Fruit fly (Drosophila melanogaster) whole organism, embryonic: ENCODE measurements around the gene CG32631.

ENCODE experiments used
- Awh ChIP-seq: fragments of 200-800 bp; sonication (Bioruptor generic); IDR thresholded peaks from 2 replicates; pipeline ENCODE4, ENCODE4 v1.3.6; 2022; ENCODE audit warnings: missing biosample characterization, missing genetic modification characterization
- B-H2 ChIP-seq: fragments of 200-800 bp; sonication (Bioruptor generic); optimal IDR thresholded peaks from 2 replicates; lab custom pipeline; 2018; ENCODE audit warnings: missing biosample characterization, mild to moderate bottlenecking, missing genetic modification characterization
- Blimp-1 ChIP-seq: fragments of 200-800 bp; sonication (Bioruptor generic); optimal IDR thresholded peaks from 3 replicates; lab custom pipeline; 2018; ENCODE audit warnings: missing biosample characterization, missing genetic modification characterization, mild to moderate bottlenecking, moderate library complexity, missing genetic modification reagents
- CG11247 ChIP-seq: fragments of 200-800 bp; sonication (Bioruptor generic); IDR thresholded peaks from 2 replicates; pipeline ENCODE4 v1.3.6; 2022; ENCODE audit warnings: missing biosample characterization, missing genetic modification characterization
- CG12071 ChIP-seq: fragments of 200-800 bp; sonication (Bioruptor generic); optimal IDR thresholded peaks from 3 replicates; lab custom pipeline; 2018; ENCODE audit warnings: missing biosample characterization, mild to moderate bottlenecking, missing genetic modification characterization
- CG13296 ChIP-seq: fragments of 200-800 bp; sonication (Bioruptor generic); optimal IDR thresholded peaks from 3 replicates; lab custom pipeline; 2018; ENCODE audit warnings: missing biosample characterization, mild to moderate bottlenecking, missing genetic modification characterization
- CG14441 ChIP-seq: fragments of 200-800 bp; sonication (Bioruptor generic); IDR thresholded peaks from 2 replicates; pipeline ENCODE4 v1.3.6; 2022; ENCODE audit warnings: missing biosample characterization, missing genetic modification characterization
- CG14710 ChIP-seq: fragments of 200-800 bp; sonication (Bioruptor generic); optimal IDR thresholded peaks from 3 replicates; lab custom pipeline; 2019; ENCODE audit warnings: missing biosample characterization, mild to moderate bottlenecking, missing genetic modification characterization, moderate library complexity
- CG15514 ChIP-seq: fragments of 200-800 bp; sonication (Bioruptor generic); optimal IDR thresholded peaks from 3 replicates; lab custom pipeline; 2017; ENCODE audit warnings: missing biosample characterization, missing genetic modification characterization, mild to moderate bottlenecking, moderate library complexity, missing genetic modification reagents
- CG15601 ChIP-seq: fragments of 200-800 bp; sonication (Bioruptor generic); optimal IDR thresholded peaks from 3 replicates; lab custom pipeline; 2019; ENCODE audit warnings: missing biosample characterization, mild to moderate bottlenecking, missing genetic modification characterization, moderate library complexity
- CG1647 ChIP-seq: fragments of 200-800 bp; sonication (Bioruptor generic); optimal IDR thresholded peaks from 3 replicates; lab custom pipeline; 2016; ENCODE audit warnings: missing biosample characterization, missing genetic modification characterization
- CG18011 ChIP-seq: fragments of 200-800 bp; sonication (Bioruptor generic); optimal IDR thresholded peaks from 2 replicates; lab custom pipeline; 2017; ENCODE audit warnings: missing biosample characterization, missing genetic modification characterization, mild to moderate bottlenecking, moderate library complexity, missing genotype
- CG1832 ChIP-seq: fragments of 200-800 bp; sonication (Bioruptor generic); optimal IDR thresholded peaks from 2 replicates; lab custom pipeline; 2017; ENCODE audit warnings: missing biosample characterization, mild to moderate bottlenecking, missing genetic modification characterization, inconsistent platforms
- CG4328 ChIP-seq: fragments of 200-800 bp; sonication (Bioruptor generic); optimal IDR thresholded peaks from 3 replicates; lab custom pipeline; 2017; ENCODE audit warnings: missing biosample characterization, missing genetic modification reagents, missing genetic modification characterization
- CG4404 ChIP-seq: fragments of 200-800 bp; sonication (Bioruptor generic); IDR thresholded peaks from 2 replicates; pipeline ENCODE4 v1.3.6; 2022; ENCODE audit warnings: missing biosample characterization, missing genetic modification characterization
- CG6683 ChIP-seq: fragments of 200-800 bp; sonication (Bioruptor generic); optimal IDR thresholded peaks from 2 replicates; lab custom pipeline; 2017; ENCODE audit warnings: missing biosample characterization, mild to moderate bottlenecking, missing genetic modification characterization, missing genetic modification reagents
- CG6689 ChIP-seq: fragments of 200-800 bp; sonication (Bioruptor generic); IDR thresholded peaks from 2 replicates; pipeline ENCODE4 v1.3.6; 2022; ENCODE audit warnings: missing biosample characterization, missing genetic modification characterization
- CG7745 ChIP-seq: fragments of 200-800 bp; sonication (Bioruptor generic); optimal IDR thresholded peaks from 2 replicates; lab custom pipeline; 2018; ENCODE audit warnings: missing biosample characterization, mild to moderate bottlenecking, missing genetic modification characterization, moderate library complexity
- CG8089 ChIP-seq: fragments of 200-800 bp; sonication (Bioruptor generic); optimal IDR thresholded peaks from 3 replicates; lab custom pipeline; 2016; ENCODE audit warnings: missing biosample characterization, missing genetic modification characterization
- CG9215 ChIP-seq: fragments of 200-800 bp; sonication (Bioruptor generic); IDR thresholded peaks from 2 replicates; pipeline ENCODE4 v1.3.6; 2022; ENCODE audit warnings: missing biosample characterization, missing genetic modification characterization
- CG9437 ChIP-seq: fragments of 200-800 bp; sonication (Bioruptor generic); optimal IDR thresholded peaks from 2 replicates; lab custom pipeline; 2018; ENCODE audit warnings: missing biosample characterization, mild to moderate bottlenecking, missing genetic modification characterization
- CG9876 ChIP-seq: fragments of 200-800 bp; sonication (Bioruptor generic); optimal IDR thresholded peaks from 2 replicates; lab custom pipeline; 2016; ENCODE audit warnings: missing biosample characterization, missing genetic modification characterization
- D19A ChIP-seq: fragments of 200-800 bp; optimal IDR thresholded peaks from 3 replicates; lab custom pipeline; 2019; ENCODE audit warnings: missing biosample characterization, mild to moderate bottlenecking, missing genetic modification characterization, moderate library complexity
- Dip2 ChIP-seq: fragments of 200-800 bp; sonication (Bioruptor generic); IDR thresholded peaks from 2 replicates; pipeline ENCODE4 v1.3.6; 2022; ENCODE audit warnings: missing biosample characterization, missing genetic modification characterization
- Fer3 ChIP-seq: fragments of 200-800 bp; sonication (Bioruptor generic); optimal IDR thresholded peaks from 2 replicates; lab custom pipeline; 2018; ENCODE audit warnings: missing biosample characterization, mild to moderate bottlenecking, missing genetic modification characterization, moderate library complexity
- Gsc ChIP-seq: fragments of 200-800 bp; sonication (Bioruptor generic); IDR thresholded peaks from 2 replicates; pipeline ENCODE4 v1.3.6; 2022; ENCODE audit warnings: missing biosample characterization, missing genetic modification characterization
- Gug ChIP-seq: fragments of 200-800 bp; sonication (Bioruptor generic); IDR thresholded peaks from 4 replicates; pipeline ENCODE4 v1.3.6; 2022; ENCODE audit warnings: missing biosample characterization, missing genetic modification characterization
- HLHmδ ChIP-seq: fragments of 200-800 bp; sonication (Bioruptor generic); optimal IDR thresholded peaks from 2 replicates; lab custom pipeline; 2018; ENCODE audit warnings: missing biosample characterization, mild to moderate bottlenecking, missing genetic modification characterization, moderate library complexity
- Lhr ChIP-seq: fragments of 200-800 bp; sonication (Bioruptor generic); optimal IDR thresholded peaks from 3 replicates; lab custom pipeline; 2017; ENCODE audit warnings: mild to moderate bottlenecking, missing biosample characterization, missing genetic modification reagents, missing genetic modification characterization
- PHDP ChIP-seq: fragments of 200-800 bp; sonication (Bioruptor generic); optimal IDR thresholded peaks from 3 replicates; lab custom pipeline; 2018; ENCODE audit warnings: missing biosample characterization, mild to moderate bottlenecking, missing genetic modification characterization, moderate library complexity
- Six4 ChIP-seq: fragments of 200-800 bp; sonication (Bioruptor generic); optimal IDR thresholded peaks from 2 replicates; lab custom pipeline; 2016; ENCODE audit warnings: missing biosample characterization, missing genetic modification characterization
- Sox100B ChIP-seq: fragments of 200-800 bp; sonication (Bioruptor generic); optimal IDR thresholded peaks from 3 replicates; lab custom pipeline; 2018; ENCODE audit warnings: missing biosample characterization, mild to moderate bottlenecking, missing genetic modification characterization
- Sox102F ChIP-seq: fragments of 200-800 bp; sonication (Bioruptor generic); optimal IDR thresholded peaks from 2 replicates; lab custom pipeline; 2018; ENCODE audit warnings: missing biosample characterization, mild to moderate bottlenecking, missing genetic modification characterization, moderate library complexity
- ash1 ChIP-seq: fragments of 200-800 bp; sonication (Bioruptor generic); optimal IDR thresholded peaks from 2 replicates; lab custom pipeline; 2018; ENCODE audit warnings: missing biosample characterization, mild to moderate bottlenecking, missing genetic modification characterization
- bab2 ChIP-seq: fragments of 200-800 bp; sonication (Bioruptor generic); optimal IDR thresholded peaks from 2 replicates; lab custom pipeline; 2016; ENCODE audit warnings: missing biosample characterization, missing genetic modification characterization
- bowl ChIP-seq: fragments of 200-800 bp; sonication (Bioruptor generic); IDR thresholded peaks from 2 replicates; pipeline ENCODE4 v1.3.6; 2022; ENCODE audit warnings: missing biosample characterization, missing genetic modification characterization
- caup ChIP-seq: fragments of 200-800 bp; sonication (Bioruptor generic); optimal IDR thresholded peaks from 3 replicates; lab custom pipeline; 2017; ENCODE audit warnings: missing biosample characterization, mild to moderate bottlenecking, missing genetic modification characterization, moderate library complexity; ENCODE audit not compliant: severe bottlenecking
- chif ChIP-seq, 2 experiments: fragments of 200-800 bp; sonication (Bioruptor generic); optimal IDR thresholded peaks; 3 replicates each; lab custom pipeline; 2016; ENCODE audit warnings: missing biosample characterization in 2 of 2, missing genetic modification characterization in 2 of 2
- dm ChIP-seq: fragments of 200-800 bp; sonication (Bioruptor generic); optimal IDR thresholded peaks from 3 replicates; lab custom pipeline; 2016; ENCODE audit warnings: missing biosample characterization, missing genetic modification characterization
- dmrt99B ChIP-seq: fragments of 200-800 bp; sonication (Bioruptor generic); optimal IDR thresholded peaks from 2 replicates; lab custom pipeline; 2018; ENCODE audit warnings: missing biosample characterization, mild to moderate bottlenecking, missing genetic modification characterization, moderate library complexity
- dpn ChIP-seq, 2 experiments: fragments of 200-800 bp; sonication (Bioruptor generic); optimal IDR thresholded peaks; 3 replicates each; lab custom pipeline; 2016; ENCODE audit warnings: missing biosample characterization in 2 of 2, missing genetic modification characterization in 2 of 2
- fd64A ChIP-seq: fragments of 200-800 bp; sonication (Bioruptor generic); optimal IDR thresholded peaks from 3 replicates; lab custom pipeline; 2018; ENCODE audit warnings: missing biosample characterization, mild to moderate bottlenecking, missing genetic modification characterization
- hkb ChIP-seq, 2 experiments: fragments of 200-800 bp in 1 of 2; fragments of >200 bp in 1 of 2; sonication (Bioruptor generic) in 1 of 2; IDR thresholded peaks in 1 of 2; optimal IDR thresholded peaks in 1 of 2; 2 replicates each; pipeline versions ENCODE4 v1.3.6 to Lab custom; 2017 to 2022; ENCODE audit warnings: missing biosample characterization in 1 of 2, missing genetic modification characterization in 1 of 2
- jigr1 ChIP-seq: fragments of 200-800 bp; sonication (Bioruptor generic); IDR thresholded peaks from 3 replicates; pipeline ENCODE4 v1.3.6; 2022; ENCODE audit warnings: missing biosample characterization, missing genetic modification characterization
- lbe ChIP-seq: fragments of 200-800 bp; sonication (Bioruptor generic); optimal IDR thresholded peaks from 2 replicates; lab custom pipeline; 2016; ENCODE audit warnings: missing biosample characterization, mild to moderate bottlenecking, missing genetic modification characterization
- nmo ChIP-seq: fragments of 200-800 bp; sonication (Bioruptor generic); optimal IDR thresholded peaks from 2 replicates; lab custom pipeline; 2018; ENCODE audit warnings: missing biosample characterization, mild to moderate bottlenecking, missing genetic modification characterization, moderate library complexity
- onecut ChIP-seq: fragments of 200-800 bp; sonication (Bioruptor generic); IDR thresholded peaks from 2 replicates; pipeline ENCODE4 v1.3.6; 2022; ENCODE audit warnings: missing biosample characterization, missing genetic modification characterization
- peb ChIP-seq: fragments of 200-800 bp; sonication (Bioruptor generic); IDR thresholded peaks from 2 replicates; pipeline ENCODE4 v1.3.6; 2022; ENCODE audit warnings: missing biosample characterization, missing genetic modification characterization
- scrt ChIP-seq: fragments of 200-800 bp; sonication (Bioruptor generic); optimal IDR thresholded peaks from 2 replicates; lab custom pipeline; 2018; ENCODE audit warnings: missing biosample characterization, mild to moderate bottlenecking, missing genetic modification characterization, moderate library complexity
- sens ChIP-seq: fragments of 200-800 bp; sonication (Bioruptor generic); peaks from one replicate; lab custom pipeline; 2016; ENCODE audit warnings: missing biosample characterization, missing genetic modification characterization
- so ChIP-seq: fragments of 200-800 bp; sonication (Bioruptor generic); IDR thresholded peaks from 3 replicates; pipeline ENCODE4 v1.3.6; 2022; ENCODE audit warnings: missing biosample characterization, missing genetic modification characterization

Gene CG32631

DNA sequence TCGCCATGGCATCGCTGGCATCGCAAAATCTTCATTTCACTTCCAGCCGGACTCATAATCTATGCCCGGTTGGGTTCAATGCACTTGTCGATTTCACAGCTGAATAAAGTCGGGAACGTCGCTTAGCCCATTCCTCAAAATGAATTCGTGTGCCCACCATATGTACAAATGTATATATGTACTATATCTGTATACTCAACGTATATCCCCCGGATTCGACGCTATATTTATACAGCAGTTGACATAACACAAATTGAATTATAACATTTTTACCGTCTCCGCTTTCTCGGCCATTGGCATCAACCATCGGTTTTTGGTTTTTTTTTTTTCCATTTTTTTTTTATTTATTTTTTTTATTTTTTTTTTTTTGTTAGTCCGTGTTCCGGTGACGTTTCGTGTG lies 14.0 kb downstream of the CG32631 start (continued):
- TF ChIP-seq HLHmδ (GFP tag; lab: Kevin White, UChicago) (peak; percentile 29), so (GFP tag; lab: Robert Waterston, UW) (no peak), CG9876 (GFP tag; lab: Kevin White, UChicago) (no peak), CG9215 (no peak), CG14441 (no peak), Lhr (no peak), CG15601 (tag; lab: Kevin White, UChicago) (peak; percentile 37), Sox102F (GFP tag; lab: Kevin White, UChicago) (peak; percentile 6), CG1647 (no peak), Sox100B (GFP tag; lab: Kevin White, UChicago) (peak; percentile 10), dmrt99B (tag; lab: Kevin White, UChicago) (no peak), fd64A (peak; percentile 14), onecut (no peak), CG13296 (GFP tag; lab: Kevin White, UChicago) (peak; percentile 22), CG7745 (tag; lab: Kevin White, UChicago) (no peak), Fer3 (peak; percentile 29), hkb (optimal IDR thresholded peaks at IDR 0.05; lab: Kevin White, UChicago) (no peak), hkb (GFP tag; IDR thresholded peaks at IDR 0.05; lab: Robert Waterston, UW) (0 out of 2 replicates have a peak, but pooled peaks have one; percentile 28), Awh (GFP tag; lab: Robert Waterston, UW) (peak; percentile 66; the same call in 1 of the 2 replicates), CG9437 (GFP tag; lab: Kevin White, UChicago) (no peak), lbe (GFP tag; lab: Kevin White, UChicago) (peak; percentile 50), dm (GFP tag; lab: Kevin White, UChicago) (no peak), CG15514 (GFP tag; lab: Kevin White, UChicago) (peak; percentile 34), CG6683 (peak; percentile 13), PHDP (tag; lab: Kevin White, UChicago) (peak; percentile 17), Blimp-1 (GFP tag; lab: Kevin White, UChicago) (peak; percentile 32), bowl (GFP tag; lab: Robert Waterston, UW) (no peak), dpn (GFP tag; optimal IDR thresholded peaks at IDR 0.05; lab: Kevin White, UChicago) (no peak), scrt (peak; percentile 1), ash1 (no peak), CG14710 (no peak), Dip2 (GFP tag; lab: Robert Waterston, UW) (no peak), chif (GFP tag; optimal IDR thresholded peaks at IDR 0.05; lab: Kevin White, UChicago) (no peak), D19A (tag; lab: Kevin White, UChicago) (no peak), CG8089 (GFP tag; lab: Kevin White, UChicago) (no peak), bab2 (GFP tag; lab: Kevin White, UChicago) (no peak), jigr1 (GFP tag; lab: Robert Waterston, UW) (no peak), CG4328 (GFP tag; lab: Kevin White, UChicago) (peak; percentile 39), CG18011 (GFP tag; lab: Kevin White, UChicago) (no peak), CG4404 (GFP tag; lab: Robert Waterston, UW) (no peak), Six4 (GFP tag; lab: Kevin White, UChicago) (no peak), peb (GFP tag; lab: Robert Waterston, UW) (no peak), Gug (GFP tag; lab: Robert Waterston, UW) (no peak), CG6689 (GFP tag; lab: Robert Waterston, UW) (no peak), CG1832 (GFP tag; lab: Kevin White, UChicago) (no peak), Gsc (GFP tag; lab: Robert Waterston, UW) (no peak), CG11247 (GFP tag; lab: Robert Waterston, UW) (no peak), caup (GFP tag; lab: Kevin White, UChicago) (peak; percentile 33), CG12071 (GFP tag; lab: Kevin White, UChicago) (peak; percentile 40), B-H2 (GFP tag; lab: Kevin White, UChicago) (peak; percentile 15), sens (GFP tag; lab: Kevin White, UChicago) (peak; percentile 75), nmo (GFP tag; lab: Kevin White, UChicago) (no peak)
